Worm (Caenorhabditis elegans): ENCODE results near the gene syp-2.

Gene syp-2

DNA sequence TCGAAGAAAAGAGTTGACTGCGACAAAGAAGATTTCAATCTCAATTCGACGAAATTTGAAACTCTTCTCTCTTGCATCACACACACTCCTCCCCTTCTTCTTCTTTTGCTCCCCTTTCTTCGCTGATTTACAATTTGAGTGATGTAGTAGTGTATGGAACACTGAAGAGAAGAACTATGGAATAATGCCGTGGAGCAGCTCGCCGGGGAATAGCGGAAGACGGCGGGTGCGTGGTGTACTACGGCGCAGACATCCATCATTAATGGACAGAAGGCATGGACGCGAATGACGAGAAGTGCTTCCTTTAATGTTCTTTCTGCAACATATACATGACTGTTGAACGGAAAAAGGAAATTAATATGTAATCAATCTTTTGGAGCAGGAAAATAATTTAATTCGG is 46.6 kb downstream of the syp-2 start (continued):
- TF ChIP-seq lim-7 (GFP tag; IDR thresholded peaks at IDR 0.05): no peak
- no peak for TF ChIP-seq nhr-76 (tag; optimal IDR thresholded peaks at IDR 0.05)
- no peak for TF ChIP-seq Y5F2A.4 (GFP tag; optimal IDR thresholded peaks at IDR 0.05)
- TF ChIP-seq dmd-6 (GFP tag; IDR thresholded peaks at IDR 0.05): no peak
- TF ChIP-seq zfp-3 (GFP tag; conservative IDR thresholded peaks at IDR 0.05): no peak
- TF ChIP-seq lin-38 (GFP tag; IDR thresholded peaks at IDR 0.05): 0 out of 2 replicates have a peak, but pooled peaks have one; percentile 31
- TF ChIP-seq ceh-82 (tag; optimal IDR thresholded peaks at IDR 0.05): no peak
- peak in 1 of 2 experiments; percentile 27 for TF ChIP-seq lsy-2 (tag; optimal IDR thresholded peaks at IDR 0.05)
- no peak for TF ChIP-seq F37D6.2 (tag; optimal IDR thresholded peaks at IDR 0.05)
- no peak for TF ChIP-seq ceh-28 (tag; optimal IDR thresholded peaks at IDR 0.05)
- TF ChIP-seq rbr-2 (tag; optimal IDR thresholded peaks at IDR 0.05): no peak
- TF ChIP-seq ama-1 (optimal IDR thresholded peaks at IDR 0.05): peak; percentile 83
- TF ChIP-seq mxl-3 (GFP tag; optimal IDR thresholded peaks at IDR 0.05): no peak
- TF ChIP-seq ceh-20 (GFP tag; IDR thresholded peaks at IDR 0.05): peak; percentile 13; the same call in 1 of the 2 replicates
- no peak for TF ChIP-seq tra-1 (GFP tag; IDR thresholded peaks at IDR 0.05)
- TF ChIP-seq ces-1 (GFP tag; optimal IDR thresholded peaks at IDR 0.05): no peak
- no peak for TF ChIP-seq lin-1 (GFP tag; IDR thresholded peaks at IDR 0.05)
- no peak for TF ChIP-seq F10B5.3 (tag; optimal IDR thresholded peaks at IDR 0.05)
- TF ChIP-seq dve-1 (tag; optimal IDR thresholded peaks at IDR 0.05; ENCODE audit: insufficient read depth): peak; percentile 3
- TF ChIP-seq jun-1 (tag; optimal IDR thresholded peaks at IDR 0.05): no peak
- no peak for TF ChIP-seq vab-7 (GFP tag; IDR thresholded peaks at IDR 0.05)
- TF ChIP-seq ctbp-1 (GFP tag; IDR thresholded peaks at IDR 0.05): 0 out of 2 replicates have a peak, but pooled peaks have one; percentile 12
- no peak for TF ChIP-seq F26F4.8 (GFP tag; conservative IDR thresholded peaks at IDR 0.05)
- TF ChIP-seq nhr-11 (tag; optimal IDR thresholded peaks at IDR 0.05): no peak
- peak; percentile 54; the same call in 1 of the 2 replicates for TF ChIP-seq snpc-1.2 (GFP tag; IDR thresholded peaks at IDR 0.05)
- no peak for TF ChIP-seq zfp-2 (tag; optimal IDR thresholded peaks at IDR 0.05)
- TF ChIP-seq nhr-41 (GFP tag; IDR thresholded peaks at IDR 0.05): no peak
- no peak for TF ChIP-seq nhr-48 (tag; optimal IDR thresholded peaks at IDR 0.05)
- no peak for TF ChIP-seq unc-62 (GFP tag; optimal IDR thresholded peaks at IDR 0.05 in 1 of 2)
- no peak for TF ChIP-seq unc-62 (tag; optimal IDR thresholded peaks at IDR 0.05)
- no peak for TF ChIP-seq snpc-4 (tag; optimal IDR thresholded peaks at IDR 0.05)
- TF ChIP-seq hmg-1.1 (GFP tag; IDR thresholded peaks at IDR 0.05): no peak

- TF ChIP-seq sdz-12 (GFP tag; optimal IDR thresholded peaks at IDR 0.05) (no peak), lin-29 (GFP tag; IDR thresholded peaks at IDR 0.05) (no peak), nhr-25 (tag; optimal IDR thresholded peaks at IDR 0.05; ENCODE audit: borderline replicate concordance, insufficient read depth) (no peak), zip-11 (GFP tag; IDR thresholded peaks at IDR 0.05) (no peak), T20F7.1 (GFP tag; optimal IDR thresholded peaks at IDR 0.05) (peak; percentile 11), lin-38 (GFP tag; IDR thresholded peaks at IDR 0.05) (peak; percentile 53), hif-1 (tag; optimal IDR thresholded peaks at IDR 0.05) (no peak), nhr-6 (tag; optimal IDR thresholded peaks at IDR 0.05) (peak; percentile 9), tra-1 (GFP tag; IDR thresholded peaks at IDR 0.05) (no peak), ama-1 (optimal IDR thresholded peaks at IDR 0.05) (no peak), dpl-1 (GFP tag; optimal IDR thresholded peaks at IDR 0.05) (peak; percentile 42), dmd-8 (GFP tag; IDR thresholded peaks at IDR 0.05) (no peak), mes-2 (tag; optimal IDR thresholded peaks at IDR 0.05; ENCODE audit: poor library complexity, severe bottlenecking) (peak; percentile 45), ctbp-1 (GFP tag; IDR thresholded peaks at IDR 0.05) (no peak), attf-4 (tag; optimal IDR thresholded peaks at IDR 0.05) (no peak), mdl-1 (tag; optimal IDR thresholded peaks at IDR 0.05) (no peak), ceh-32 (tag; optimal IDR thresholded peaks at IDR 0.05; ENCODE audit: poor library complexity) (no peak), snpc-4 (tag; optimal IDR thresholded peaks at IDR 0.05) (no peak), lsy-2 (tag; optimal IDR thresholded peaks at IDR 0.05) (peak; percentile 83 to 98), mdt-29 (GFP tag; IDR thresholded peaks at IDR 0.05) (no peak), zip-2 (tag; optimal IDR thresholded peaks at IDR 0.05) (no peak), aly-2 (tag; optimal IDR thresholded peaks at IDR 0.05) (no peak), mep-1 (tag; optimal IDR thresholded peaks at IDR 0.05) (peak; percentile 4)
Observed at ce11 chrV:5584293-5584776, 48.0 kb downstream of the syp-2 start, which contains the start of gene pas-6. Gene pas-6, minus strand, starts transcription at chrV:5584343.
